Fruit fly (Drosophila melanogaster) whole organism, embryonic: ENCODE data around the gene Rgl.

Source experiments
- Antp ChIP-seq: fragments of 200-800 bp; sonication (Bioruptor generic); optimal IDR thresholded peaks from 3 replicates; lab custom pipeline; 2016; ENCODE audit warnings: missing biosample characterization, missing genetic modification characterization
- Asciz ChIP-seq: fragments of 200-800 bp; sonication (Bioruptor generic); optimal IDR thresholded peaks from 2 replicates; lab custom pipeline; 2017; ENCODE audit warnings: missing biosample characterization, mild to moderate bottlenecking, missing genetic modification characterization, missing genetic modification reagents
- CG10267 ChIP-seq: fragments of 200-800 bp; sonication (Bioruptor generic); optimal IDR thresholded peaks from 2 replicates; lab custom pipeline; 2018; ENCODE audit warnings: missing biosample characterization, mild to moderate bottlenecking, missing genetic modification characterization, moderate library complexity
- CG12104 ChIP-seq: fragments of 200-800 bp; sonication (Bioruptor generic); optimal IDR thresholded peaks from 3 replicates; lab custom pipeline; 2016; ENCODE audit warnings: missing biosample characterization, missing genetic modification characterization
- CG12155 ChIP-seq: fragments of 200-800 bp; sonication (Bioruptor generic); optimal IDR thresholded peaks from 3 replicates; lab custom pipeline; 2016; ENCODE audit warnings: missing biosample characterization, missing genetic modification characterization
- CG1233 ChIP-seq: fragments of 200-800 bp; sonication (Bioruptor generic); optimal IDR thresholded peaks from 4 replicates; lab custom pipeline; 2018; ENCODE audit warnings: missing biosample characterization, mild to moderate bottlenecking, missing genetic modification characterization
- CG13296 ChIP-seq: fragments of 200-800 bp; sonication (Bioruptor generic); optimal IDR thresholded peaks from 3 replicates; lab custom pipeline; 2018; ENCODE audit warnings: missing biosample characterization, mild to moderate bottlenecking, missing genetic modification characterization
- CG14667 ChIP-seq: fragments of 200-800 bp; sonication (Bioruptor generic); IDR thresholded peaks from 2 replicates; pipeline ENCODE4 v1.3.6; 2022; ENCODE audit warnings: missing biosample characterization, missing genetic modification characterization
- CG15011 ChIP-seq: fragments of 200-800 bp; sonication (Bioruptor generic); optimal IDR thresholded peaks from 3 replicates; lab custom pipeline; 2018; ENCODE audit warnings: missing biosample characterization, mild to moderate bottlenecking, missing genetic modification characterization
- CG15514 ChIP-seq: fragments of 200-800 bp; sonication (Bioruptor generic); optimal IDR thresholded peaks from 3 replicates; lab custom pipeline; 2017; ENCODE audit warnings: missing biosample characterization, missing genetic modification characterization, mild to moderate bottlenecking, moderate library complexity, missing genetic modification reagents
- CG17186 ChIP-seq: fragments of 200-800 bp; sonication (Bioruptor generic); optimal IDR thresholded peaks from 3 replicates; lab custom pipeline; 2017; ENCODE audit warnings: missing biosample characterization, missing genetic modification reagents, missing genetic modification characterization
- CG17359 ChIP-seq: fragments of 200-800 bp; sonication (Bioruptor generic); optimal IDR thresholded peaks from 3 replicates; lab custom pipeline; 2018; ENCODE audit warnings: missing biosample characterization, mild to moderate bottlenecking, missing genetic modification characterization, moderate library complexity
- CG17568 ChIP-seq: fragments of 200-800 bp; sonication (Bioruptor generic); optimal IDR thresholded peaks from 2 replicates; lab custom pipeline; 2018; ENCODE audit warnings: missing biosample characterization, mild to moderate bottlenecking, missing genetic modification characterization, moderate library complexity
- CG31224 ChIP-seq: fragments of 200-800 bp; sonication (Bioruptor generic); IDR thresholded peaks from 2 replicates; pipeline ENCODE4 v1.3.6; 2022; ENCODE audit warnings: missing biosample characterization, missing genetic modification characterization
- CG32532 ChIP-seq: fragments of 200-800 bp; sonication (Bioruptor generic); IDR thresholded peaks from 2 replicates; pipeline ENCODE4 v1.3.6; 2022; ENCODE audit warnings: missing biosample characterization, missing genetic modification characterization
- CG4424 ChIP-seq: fragments of 200-800 bp; sonication (Bioruptor generic); optimal IDR thresholded peaks from 3 replicates; lab custom pipeline; 2016; ENCODE audit warnings: missing biosample characterization, missing genetic modification characterization
- CG7556 ChIP-seq: fragments of 200-800 bp; sonication (Bioruptor generic); optimal IDR thresholded peaks from 2 replicates; lab custom pipeline; 2017; ENCODE audit warnings: missing biosample characterization, mild to moderate bottlenecking, missing genetic modification characterization
- CG8281 ChIP-seq: fragments of 200-800 bp; sonication (Bioruptor generic); optimal IDR thresholded peaks from 2 replicates; lab custom pipeline; 2018; ENCODE audit warnings: missing biosample characterization, mild to moderate bottlenecking, missing genetic modification characterization, moderate library complexity
- CG8388 ChIP-seq: fragments of 200-800 bp; sonication (Bioruptor generic); optimal IDR thresholded peaks from 2 replicates; lab custom pipeline; 2019; ENCODE audit warnings: missing biosample characterization, mild to moderate bottlenecking, missing genetic modification characterization, moderate library complexity
- CG9797 ChIP-seq: fragments of 200-800 bp; sonication (Bioruptor generic); optimal IDR thresholded peaks from 3 replicates; lab custom pipeline; 2018; ENCODE audit warnings: missing biosample characterization, mild to moderate bottlenecking, missing genetic modification characterization
- CG9817 ChIP-seq: fragments of 200-800 bp; sonication (Bioruptor generic); optimal IDR thresholded peaks from 2 replicates; lab custom pipeline; 2018; ENCODE audit warnings: missing biosample characterization, mild to moderate bottlenecking, missing genetic modification characterization, moderate library complexity
- CrebB ChIP-seq: fragments of 200-800 bp; sonication (Bioruptor generic); optimal IDR thresholded peaks from 3 replicates; lab custom pipeline; 2018; ENCODE audit warnings: missing biosample characterization, mild to moderate bottlenecking, missing genetic modification characterization
- D19B ChIP-seq: fragments of 200-800 bp; sonication (Bioruptor generic); optimal IDR thresholded peaks from 2 replicates; lab custom pipeline; 2017; ENCODE audit warnings: missing biosample characterization, mild to moderate bottlenecking, missing genetic modification characterization
- Dad ChIP-seq: fragments of 200-800 bp; sonication (Bioruptor generic); optimal IDR thresholded peaks from 3 replicates; lab custom pipeline; 2016; ENCODE audit warnings: missing biosample characterization, missing genetic modification characterization
- Dp ChIP-seq: fragments of 200-800 bp; sonication (Bioruptor generic); optimal IDR thresholded peaks from 2 replicates; lab custom pipeline; 2018; ENCODE audit warnings: missing biosample characterization, mild to moderate bottlenecking, missing genetic modification characterization, moderate library complexity
- Ets65A ChIP-seq: fragments of 200-800 bp; sonication (Bioruptor generic); peaks from one replicate; lab custom pipeline; 2016; ENCODE audit warnings: missing biosample characterization, missing genetic modification characterization
- Fer1 ChIP-seq: fragments of 200-800 bp; sonication (Bioruptor generic); optimal IDR thresholded peaks from 2 replicates; lab custom pipeline; 2017; ENCODE audit warnings: missing biosample characterization, mild to moderate bottlenecking, missing genetic modification characterization
- HHEX ChIP-seq: fragments of 200-800 bp; sonication (Bioruptor generic); optimal IDR thresholded peaks from 3 replicates; lab custom pipeline; 2017; ENCODE audit warnings: missing biosample characterization, mild to moderate bottlenecking, missing genetic modification characterization, missing genetic modification reagents
- Meics ChIP-seq: fragments of 200-800 bp; sonication (Bioruptor generic); optimal IDR thresholded peaks from 2 replicates; lab custom pipeline; 2017; ENCODE audit warnings: missing biosample characterization, mild to moderate bottlenecking, missing genetic modification characterization
- Oaz ChIP-seq: fragments of 200-800 bp; sonication (Bioruptor generic); IDR thresholded peaks from 2 replicates; pipeline ENCODE4 v1.3.6; 2022; ENCODE audit warnings: missing biosample characterization, missing genetic modification characterization
- PHDP ChIP-seq: fragments of 200-800 bp; sonication (Bioruptor generic); optimal IDR thresholded peaks from 3 replicates; lab custom pipeline; 2018; ENCODE audit warnings: missing biosample characterization, mild to moderate bottlenecking, missing genetic modification characterization, moderate library complexity
- Ravus ChIP-seq: fragments of 200-800 bp; sonication (Bioruptor generic); IDR thresholded peaks from 2 replicates; pipeline ENCODE4 v1.3.6; 2022; ENCODE audit warnings: missing biosample characterization, missing genetic modification characterization
- Tbp ChIP-seq: fragments of >200 bp; optimal IDR thresholded peaks from 2 replicates; lab custom pipeline; 2018; ENCODE audit warnings: missing biosample characterization, missing genetic modification characterization
- az2 ChIP-seq: fragments of 200-800 bp; sonication (Bioruptor generic); optimal IDR thresholded peaks from 3 replicates; lab custom pipeline; 2016; ENCODE audit warnings: missing biosample characterization, missing genetic modification characterization
- caup ChIP-seq: fragments of 200-800 bp; sonication (Bioruptor generic); optimal IDR thresholded peaks from 3 replicates; lab custom pipeline; 2017; ENCODE audit warnings: missing biosample characterization, mild to moderate bottlenecking, missing genetic modification characterization, moderate library complexity; ENCODE audit not compliant: severe bottlenecking
- ewg ChIP-seq: fragments of 200-800 bp; sonication (Bioruptor generic); optimal IDR thresholded peaks from 3 replicates; lab custom pipeline; 2017; ENCODE audit warnings: mild to moderate bottlenecking, missing biosample characterization, missing genetic modification reagents, missing genetic modification characterization
- gcm ChIP-seq: fragments of 200-800 bp; sonication (Bioruptor generic); optimal IDR thresholded peaks from 2 replicates; lab custom pipeline; 2019; ENCODE audit warnings: missing biosample characterization, mild to moderate bottlenecking, missing genetic modification characterization, moderate library complexity
- gt ChIP-seq: fragments of 200-800 bp; sonication (Bioruptor generic); IDR thresholded peaks from 2 replicates; pipeline ENCODE4 v1.3.6; 2022; ENCODE audit warnings: missing biosample characterization, missing genetic modification characterization
- hkb ChIP-seq, 2 experiments: fragments of 200-800 bp in 1 of 2; fragments of >200 bp in 1 of 2; sonication (Bioruptor generic) in 1 of 2; IDR thresholded peaks in 1 of 2; optimal IDR thresholded peaks in 1 of 2; 2 replicates each; pipeline versions ENCODE4 v1.3.6 to Lab custom; 2017 to 2022; ENCODE audit warnings: missing biosample characterization in 1 of 2, missing genetic modification characterization in 1 of 2
- ind ChIP-seq: fragments of 200-800 bp; sonication (Bioruptor generic); optimal IDR thresholded peaks from 3 replicates; lab custom pipeline; 2016; ENCODE audit warnings: missing biosample characterization, missing genetic modification characterization
- lab ChIP-seq: fragments of 200-800 bp; sonication (Bioruptor generic); optimal IDR thresholded peaks from 3 replicates; lab custom pipeline; 2017; ENCODE audit warnings: missing biosample characterization, missing genetic modification characterization, mild to moderate bottlenecking, moderate library complexity, missing genetic modification reagents
- lmd ChIP-seq: fragments of 200-800 bp; sonication (Bioruptor generic); IDR thresholded peaks from 2 replicates; pipeline ENCODE4 v1.3.6; 2022; ENCODE audit warnings: missing biosample characterization, missing genetic modification characterization
- lola ChIP-seq, 3 experiments: fragments of >200 bp in 2 of 3; fragments of 200-800 bp in 1 of 3; sonication (Bioruptor generic) in 1 of 3; optimal IDR thresholded peaks; 2 replicates each; lab custom pipeline; 2017 to 2019; ENCODE audit warnings: missing biosample characterization in 3 of 3, missing genetic modification characterization in 3 of 3, mild to moderate bottlenecking in 1 of 3, moderate library complexity in 1 of 3
- odd ChIP-seq: fragments of 200-800 bp; sonication (Bioruptor generic); optimal IDR thresholded peaks from 2 replicates; lab custom pipeline; 2017; ENCODE audit warnings: missing biosample characterization, mild to moderate bottlenecking, missing genetic modification characterization
- prd ChIP-seq, 3 experiments: fragments of >200 bp in 2 of 3; fragments of 200-800 bp in 1 of 3; sonication (Bioruptor generic) in 1 of 3; optimal IDR thresholded peaks in 2 of 3; IDR thresholded peaks in 1 of 3; 2 replicates in 2 of 3; 3 replicates in 1 of 3; pipeline versions ENCODE4 v1.3.6 to Lab custom; 2017 to 2022; ENCODE audit warnings: missing biosample characterization in 1 of 3, missing genetic modification characterization in 1 of 3
- sqz ChIP-seq: fragments of 200-800 bp; sonication (Bioruptor generic); optimal IDR thresholded peaks from 3 replicates; lab custom pipeline; 2018; ENCODE audit warnings: missing biosample characterization, mild to moderate bottlenecking, missing genetic modification characterization
- sr ChIP-seq: fragments of 200-800 bp; sonication (Bioruptor generic); IDR thresholded peaks from 3 replicates; pipeline ENCODE4 v1.3.6; 2022; ENCODE audit warnings: missing biosample characterization, missing genetic modification characterization
- sug ChIP-seq: fragments of 200-800 bp; optimal IDR thresholded peaks from 2 replicates; lab custom pipeline; 2019; ENCODE audit warnings: missing biosample characterization, mild to moderate bottlenecking, missing genetic modification characterization, moderate library complexity
- twi ChIP-seq: fragments of 200-800 bp; optimal IDR thresholded peaks from 2 replicates; lab custom pipeline; 2019; ENCODE audit warnings: missing biosample characterization, mild to moderate bottlenecking, missing genetic modification characterization, moderate library complexity

Rgl gene

dm6 chr3L:13905515-13905914 is 19.6 kb downstream of the Rgl start (continued):
- TF ChIP-seq CG8281 (tag; lab: Kevin White, UChicago) (peak; percentile 9), Ets65A (GFP tag; lab: Kevin White, UChicago) (peak; percentile 54), lab (peak; percentile 91), CrebB (peak; percentile 59), az2 (GFP tag; lab: Kevin White, UChicago) (peak; percentile 36), CG15011 (peak; percentile 65), hkb (optimal IDR thresholded peaks at IDR 0.05; lab: Kevin White, UChicago) (no peak), hkb (GFP tag; IDR thresholded peaks at IDR 0.05; lab: Robert Waterston, UW) (peak; percentile 40), CG32532 (GFP tag; lab: Robert Waterston, UW) (peak; percentile 18; the same call in 1 of the 2 replicates), CG12155 (GFP tag; lab: Kevin White, UChicago) (peak; percentile 16), CG9797 (no peak), CG17186 (GFP tag; lab: Kevin White, UChicago) (no peak), CG10267 (tag; lab: Kevin White, UChicago) (peak; percentile 56), twi (tag; lab: Kevin White, UChicago) (no peak), Tbp (GFP tag; lab: Kevin White, UChicago) (no peak), CG9817 (tag; lab: Kevin White, UChicago) (peak; percentile 40), gt (GFP tag; lab: Robert Waterston, UW) (no peak), caup (GFP tag; lab: Kevin White, UChicago) (peak; percentile 75), ind (peak; percentile 47), lmd (GFP tag; lab: Robert Waterston, UW) (peak; percentile 47), Meics (GFP tag; lab: Kevin White, UChicago) (peak; percentile 83), sqz (GFP tag; lab: Kevin White, UChicago) (peak; percentile 21), HHEX (peak; percentile 68), CG1233 (GFP tag; lab: Kevin White, UChicago) (peak; percentile 34), prd (optimal IDR thresholded peaks at IDR 0.05; lab: Kevin White, UChicago) (no peak), prd (GFP tag; IDR thresholded peaks at IDR 0.05; lab: Robert Waterston, UW) (peak; percentile 17; the same call in 1 of the 3 replicates), sug (tag; lab: Kevin White, UChicago) (peak; percentile 51), CG17359 (tag; lab: Kevin White, UChicago) (peak; percentile 70), Dp (GFP tag; lab: Kevin White, UChicago) (no peak), lola (GFP tag; optimal IDR thresholded peaks at IDR 0.05; lab: Kevin White, UChicago) (peak in 1 of 3 experiments; percentile 12), CG8388 (GFP tag; lab: Kevin White, UChicago) (peak; percentile 32), CG12104 (GFP tag; lab: Kevin White, UChicago) (peak; percentile 20), CG13296 (GFP tag; lab: Kevin White, UChicago) (peak; percentile 69), CG17568 (GFP tag; lab: Kevin White, UChicago) (peak; percentile 45), sr (GFP tag; lab: Robert Waterston, UW) (no peak), CG7556 (peak; percentile 81), odd (GFP tag; lab: Kevin White, UChicago) (peak; percentile 50), Oaz (GFP tag; lab: Robert Waterston, UW) (0 out of 2 replicates have a peak, but pooled peaks have one; percentile 35), ewg (GFP tag; lab: Kevin White, UChicago) (peak; percentile 17), Dad (GFP tag; lab: Kevin White, UChicago) (no peak), D19B (GFP tag; lab: Kevin White, UChicago) (peak; percentile 37), PHDP (tag; lab: Kevin White, UChicago) (peak; percentile 81), CG31224 (peak; percentile 25; the same call in 1 of the 2 replicates), gcm (GFP tag; lab: Kevin White, UChicago) (peak; percentile 15), Asciz (GFP tag; lab: Kevin White, UChicago) (peak; percentile 62), Fer1 (peak; percentile 90), CG15514 (GFP tag; lab: Kevin White, UChicago) (peak; percentile 52), Antp (no peak), CG4424 (peak; percentile 32), CG14667 (GFP tag; lab: Robert Waterston, UW) (no peak), Ravus (no peak; the same call in 1 of the 2 replicates)
